Fruit fly (Drosophila melanogaster): ENCODE measurements around the gene DCAF12.

DNA sequence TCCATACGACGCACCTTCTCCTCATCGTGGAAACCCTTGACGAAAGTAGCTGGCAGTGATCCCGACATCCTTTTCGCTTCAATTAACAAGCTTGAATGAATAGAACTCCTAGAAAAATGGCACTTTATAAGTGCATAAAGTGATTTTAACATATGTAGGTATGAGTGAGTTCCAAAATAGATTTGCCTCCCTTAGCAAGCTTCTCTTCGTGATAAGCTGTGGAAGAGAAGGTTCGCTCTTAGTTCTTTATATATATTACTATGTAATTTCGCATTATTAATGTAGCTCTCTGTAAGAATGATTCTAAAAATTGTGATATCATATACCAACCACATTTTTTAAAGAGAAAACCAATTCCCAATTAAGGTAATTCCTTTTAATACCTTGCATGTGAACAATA lies 32.4 kb downstream of the DCAF12 start, which contains the start of gene CG3397:
- no peak for TF ChIP-seq lola (GFP tag; optimal IDR thresholded peaks at IDR 0.05)
- TF ChIP-seq Rel (GFP tag; optimal IDR thresholded peaks at IDR 0.05) = no peak
- TF ChIP-seq Rel (tag; optimal IDR thresholded peaks at IDR 0.05) = no peak
- no peak for TF ChIP-seq Abd-B (GFP tag; optimal IDR thresholded peaks at IDR 0.05)
- no peak for TF ChIP-seq dmrt93B (GFP tag; optimal IDR thresholded peaks at IDR 0.05)
- no peak for TF ChIP-seq Dfd (GFP tag; optimal IDR thresholded peaks at IDR 0.05)
- TF ChIP-seq Dif (GFP tag; optimal IDR thresholded peaks at IDR 0.05; ENCODE audit: partially characterized antibody) = no peak
- TF ChIP-seq br (GFP tag; optimal IDR thresholded peaks at IDR 0.05) = no peak
- TF ChIP-seq Mio (GFP tag; optimal IDR thresholded peaks at IDR 0.05) = no peak
- no peak for TF ChIP-seq HLH106 (tag; optimal IDR thresholded peaks at IDR 0.05)
- TF ChIP-seq sage (GFP tag; optimal IDR thresholded peaks at IDR 0.05) = peak; percentile 16
- TF ChIP-seq Hr78 (GFP tag; optimal IDR thresholded peaks at IDR 0.05) = no peak

Measured in whole organism, wandering third instar larva.